Worm (Caenorhabditis elegans) whole organism, L3 larva: Measurements from ENCODE around the gene spd-3.

Source experiments
- R02D3.7 ChIP-seq: fragments of 150-350 bp; optimal IDR thresholded peaks from 2 replicates; lab custom pipeline; 2014; ENCODE audit warnings: missing biosample characterization, missing genetic modification characterization
- ZK546.5 ChIP-seq: sonication (generic microtip); optimal IDR thresholded peaks from 2 replicates; lab custom pipeline; 2017; ENCODE audit warnings: missing biosample characterization, missing genetic modification characterization
- aly-2 ChIP-seq: fragments of 150-350 bp; optimal IDR thresholded peaks from 2 replicates; lab custom pipeline; 2014; ENCODE audit warnings: missing biosample characterization, missing genetic modification characterization
- ama-1 ChIP-seq: fragments of 150-350 bp; optimal IDR thresholded peaks from 2 replicates; lab custom pipeline; 2018
- ceh-16 ChIP-seq: sonication (generic microtip); optimal IDR thresholded peaks from 2 replicates; lab custom pipeline; 2017; ENCODE audit warnings: missing biosample characterization, missing genetic modification characterization
- ceh-28 ChIP-seq: fragments of 150-350 bp; optimal IDR thresholded peaks from 2 replicates; lab custom pipeline; 2014; ENCODE audit warnings: missing biosample characterization, missing genetic modification reagents, missing genetic modification characterization
- ceh-82 ChIP-seq: fragments of 150-350 bp; optimal IDR thresholded peaks from 2 replicates; lab custom pipeline; 2014; ENCODE audit warnings: missing biosample characterization, missing genetic modification characterization
- ceh-9 ChIP-seq: sonication (generic microtip); optimal IDR thresholded peaks from 2 replicates; lab custom pipeline; 2018; ENCODE audit warnings: missing biosample characterization, missing genetic modification characterization
- daf-12 ChIP-seq: fragments of 150-350 bp; optimal IDR thresholded peaks from 2 replicates; lab custom pipeline; 2014; ENCODE audit warnings: missing biosample characterization, missing genetic modification reagents, missing genetic modification characterization
- egl-27 ChIP-seq: sonication (generic microtip); optimal IDR thresholded peaks from 4 replicates; lab custom pipeline; 2017; ENCODE audit warnings: missing biosample characterization, missing genetic modification reagents, missing genetic modification characterization
- egl-5 ChIP-seq: fragments of 150-350 bp; optimal IDR thresholded peaks from 2 replicates; lab custom pipeline; 2017; ENCODE audit warnings: missing biosample characterization, missing genetic modification reagents, missing genetic modification characterization, inconsistent platforms
- elt-1 ChIP-seq: fragments of 150-350 bp; optimal IDR thresholded peaks from 2 replicates; lab custom pipeline; 2014; ENCODE audit warnings: missing biosample characterization, missing genetic modification characterization
- elt-2 ChIP-seq: sonication (generic microtip); optimal IDR thresholded peaks from 2 replicates; lab custom pipeline; 2016; ENCODE audit warnings: missing genetic modification reagents, mild to moderate bottlenecking, missing genetic modification characterization, missing compliant biosample characterization
- elt-3 ChIP-seq, 3 experiments: fragments of 150-350 bp in 1 of 3; sonication (generic microtip) in 2 of 3; optimal IDR thresholded peaks; 2 replicates in 2 of 3; 4 replicates in 1 of 3; lab custom pipeline; 2014 to 2017; ENCODE audit warnings: missing biosample characterization in 3 of 3, missing genetic modification characterization in 3 of 3
- eor-1 ChIP-seq, 2 experiments: fragments of 150-350 bp; optimal IDR thresholded peaks; 2 replicates each; lab custom pipeline; 2014 to 2018; ENCODE audit warnings: missing biosample characterization in 2 of 2, missing genetic modification characterization in 2 of 2
- fkh-10 ChIP-seq: sonication (generic microtip); optimal IDR thresholded peaks from 2 replicates; lab custom pipeline; 2017; ENCODE audit warnings: missing biosample characterization, missing genetic modification reagents, missing genetic modification characterization
- fkh-2 ChIP-seq: fragments of 150-350 bp; optimal IDR thresholded peaks from 2 replicates; lab custom pipeline; 2014; ENCODE audit warnings: missing biosample characterization, missing genetic modification reagents, missing genetic modification characterization
- fos-1 ChIP-seq: fragments of 150-350 bp; optimal IDR thresholded peaks from 2 replicates; lab custom pipeline; 2014; ENCODE audit warnings: missing biosample characterization, missing genetic modification characterization
- hmg-11 ChIP-seq: sonication (generic microtip); optimal IDR thresholded peaks from 2 replicates; lab custom pipeline; 2016; ENCODE audit warnings: missing genetic modification characterization, missing compliant biosample characterization
- jun-1 ChIP-seq: fragments of 150-350 bp; optimal IDR thresholded peaks from 2 replicates; lab custom pipeline; 2014; ENCODE audit warnings: missing biosample characterization, missing genetic modification reagents, missing genetic modification characterization
- lin-15B ChIP-seq: fragments of 150-350 bp; optimal IDR thresholded peaks from 2 replicates; lab custom pipeline; 2014; ENCODE audit warnings: missing biosample characterization, missing genetic modification characterization
- lin-39 ChIP-seq: fragments of 150-350 bp; optimal IDR thresholded peaks from 2 replicates; lab custom pipeline; 2018; ENCODE audit warnings: missing biosample characterization, missing genetic modification reagents, missing genetic modification characterization
- lsy-12 ChIP-seq: sonication (generic microtip); optimal IDR thresholded peaks from 2 replicates; lab custom pipeline; 2016; ENCODE audit warnings: mild to moderate bottlenecking, missing genetic modification characterization, missing compliant biosample characterization
- mdl-1 ChIP-seq: fragments of 150-350 bp; optimal IDR thresholded peaks from 2 replicates; lab custom pipeline; 2014; ENCODE audit warnings: missing biosample characterization, missing genetic modification characterization
- mml-1 ChIP-seq: fragments of 150-350 bp; sonication (generic microtip); optimal IDR thresholded peaks from 3 replicates; lab custom pipeline; 2014; ENCODE audit warnings: missing biosample characterization, missing genetic modification characterization
- nfya-1 ChIP-seq: sonication (generic microtip); optimal IDR thresholded peaks from 2 replicates; lab custom pipeline; 2017; ENCODE audit warnings: missing genetic modification characterization, mild to moderate bottlenecking, missing compliant biosample characterization, antibody characterized with exemption, moderate library complexity; ENCODE audit not compliant: insufficient read depth
- nhr-11 ChIP-seq: fragments of 150-350 bp; optimal IDR thresholded peaks from 2 replicates; lab custom pipeline; 2014; ENCODE audit warnings: missing biosample characterization, missing genetic modification characterization
- nhr-12 ChIP-seq: fragments of 150-350 bp; optimal IDR thresholded peaks from 2 replicates; lab custom pipeline; 2014; ENCODE audit warnings: missing biosample characterization, missing genetic modification characterization
- nhr-23 ChIP-seq: fragments of 150-350 bp; optimal IDR thresholded peaks from 2 replicates; lab custom pipeline; 2014; ENCODE audit warnings: missing biosample characterization, missing genetic modification reagents, missing genetic modification characterization
- nhr-237 ChIP-seq: fragments of 150-350 bp; optimal IDR thresholded peaks from 2 replicates; lab custom pipeline; 2014; ENCODE audit warnings: missing biosample characterization, missing genetic modification characterization
- nhr-25 ChIP-seq: sonication (generic microtip); optimal IDR thresholded peaks from 2 replicates; lab custom pipeline; 2017; ENCODE audit warnings: missing biosample characterization, missing genetic modification characterization
- nhr-28 ChIP-seq: fragments of 150-350 bp; optimal IDR thresholded peaks from 2 replicates; lab custom pipeline; 2014; ENCODE audit warnings: missing biosample characterization, missing genetic modification characterization
- nhr-43 ChIP-seq: sonication (generic microtip); optimal IDR thresholded peaks from 2 replicates; lab custom pipeline; 2016; ENCODE audit warnings: mild to moderate bottlenecking, missing genetic modification characterization, missing compliant biosample characterization; ENCODE audit not compliant: poor library complexity, severe bottlenecking
- nhr-67 ChIP-seq: fragments of 150-350 bp; optimal IDR thresholded peaks from 2 replicates; lab custom pipeline; 2014; ENCODE audit warnings: missing biosample characterization, missing genetic modification characterization
- nhr-76 ChIP-seq: fragments of 150-350 bp; sonication (generic microtip); optimal IDR thresholded peaks from 5 replicates; lab custom pipeline; 2014; ENCODE audit warnings: missing biosample characterization, missing genetic modification characterization
- nhr-77 ChIP-seq: fragments of 150-350 bp; optimal IDR thresholded peaks from 2 replicates; lab custom pipeline; 2014; ENCODE audit warnings: missing biosample characterization, missing genetic modification characterization
- pha-4 ChIP-seq: fragments of 150-350 bp; optimal IDR thresholded peaks from 2 replicates; lab custom pipeline; 2014; ENCODE audit warnings: missing biosample characterization, missing genetic modification reagents, missing genetic modification characterization
- pqm-1 ChIP-seq: fragments of 150-350 bp; optimal IDR thresholded peaks from 2 replicates; lab custom pipeline; 2017; ENCODE audit warnings: missing biosample characterization, missing genetic modification characterization, inconsistent platforms
- sea-2 ChIP-seq: fragments of 150-350 bp; sonication (generic microtip); optimal IDR thresholded peaks from 4 replicates; lab custom pipeline; 2014; ENCODE audit warnings: missing biosample characterization, missing genetic modification reagents, missing genetic modification characterization
- skn-1 ChIP-seq: fragments of 150-350 bp; optimal IDR thresholded peaks from 2 replicates; lab custom pipeline; 2014; ENCODE audit warnings: missing biosample characterization, missing genetic modification characterization
- snpc-4 ChIP-seq: fragments of 150-350 bp; optimal IDR thresholded peaks from 2 replicates; lab custom pipeline; 2014; ENCODE audit warnings: missing biosample characterization, missing genetic modification characterization
- tbx-2 ChIP-seq: sonication (generic microtip); optimal IDR thresholded peaks from 2 replicates; lab custom pipeline; 2016; ENCODE audit warnings: mild to moderate bottlenecking, missing genetic modification characterization, missing compliant biosample characterization
- unc-39 ChIP-seq: sonication (generic microtip); optimal IDR thresholded peaks from 4 replicates; lab custom pipeline; 2017; ENCODE audit warnings: missing biosample characterization, missing genetic modification characterization
- unc-62 ChIP-seq: fragments of 150-350 bp; sonication (generic microtip); optimal IDR thresholded peaks from 4 replicates; lab custom pipeline; 2014; ENCODE audit warnings: missing biosample characterization, missing genetic modification reagents, missing genetic modification characterization
- zag-1 ChIP-seq: fragments of 150-350 bp; optimal IDR thresholded peaks from 2 replicates; lab custom pipeline; 2014; ENCODE audit warnings: missing biosample characterization, missing genetic modification characterization
- ztf-11 ChIP-seq: fragments of 150-350 bp; optimal IDR thresholded peaks from 2 replicates; lab custom pipeline; 2014; ENCODE audit warnings: missing biosample characterization, missing genetic modification characterization
- ztf-4 ChIP-seq: fragments of 150-350 bp; optimal IDR thresholded peaks from 2 replicates; lab custom pipeline; 2014; ENCODE audit warnings: missing biosample characterization, missing genetic modification characterization

The spd-3 gene

ce11 chrIV:6789950-6790349 is 27.4 kb downstream of the spd-3 start:
- TF ChIP-seq fos-1 (tag; lab: Kevin White, UChicago) (no peak), ceh-16 (tag; lab: Kevin White, UChicago) (no peak), mdl-1 (no peak), unc-62 (no peak), snpc-4 (tag; lab: Kevin White, UChicago) (no peak), hmg-11 (tag; lab: Kevin White, UChicago) (no peak), nhr-11 (tag; lab: Kevin White, UChicago) (no peak), skn-1 (tag; lab: Kevin White, UChicago) (no peak), lin-15B (no peak), R02D3.7 (tag; lab: Kevin White, UChicago) (no peak), aly-2 (tag; lab: Kevin White, UChicago) (no peak)
- TF ChIP-seq, all 47 proteins: peak for 0

- peak; percentile 70 for TF ChIP-seq R02D3.7 (tag; lab: Kevin White, UChicago)
- TF ChIP-seq aly-2 (tag; lab: Kevin White, UChicago): no peak
- no peak for TF ChIP-seq nhr-12 (tag; lab: Kevin White, UChicago)
- TF ChIP-seq nhr-77 (tag; lab: Kevin White, UChicago): peak; percentile 90
- TF ChIP-seq nhr-43 (tag; lab: Kevin White, UChicago): peak; percentile 66
- peak; percentile 98 for TF ChIP-seq nhr-25
- TF ChIP-seq fkh-10: peak; percentile 40
- peak; percentile 40 for TF ChIP-seq ceh-16 (tag; lab: Kevin White, UChicago)
- TF ChIP-seq elt-2: peak; percentile 74
- TF ChIP-seq lin-39 (tag; lab: Kevin White, UChicago): peak; percentile 98
- TF ChIP-seq sea-2: peak; percentile 41
- peak; percentile 97 for TF ChIP-seq nhr-23 (tag; lab: Kevin White, UChicago)
- peak; percentile 100 for TF ChIP-seq lin-15B
- peak; percentile 98 for TF ChIP-seq egl-5
- TF ChIP-seq mml-1 (tag; lab: Kevin White, UChicago): no peak
- TF ChIP-seq jun-1: peak; percentile 75
- no peak for TF ChIP-seq eor-1 (tag; optimal IDR thresholded peaks at IDR 0.05; lab: Kevin White, UChicago)
- TF ChIP-seq ztf-4 (tag; lab: Kevin White, UChicago): no peak
- TF ChIP-seq nhr-76 (tag; lab: Kevin White, UChicago): peak; percentile 58
- peak; percentile 92 for TF ChIP-seq snpc-4 (tag; lab: Kevin White, UChicago)
- no peak for TF ChIP-seq ZK546.5 (tag; lab: Kevin White, UChicago)
- TF ChIP-seq ama-1 (lab: Kevin White, UChicago): peak; percentile 36
- no peak for TF ChIP-seq fkh-2 (tag; lab: Kevin White, UChicago)
- peak; percentile 60 for TF ChIP-seq egl-27 (tag; lab: Kevin White, UChicago)
- TF ChIP-seq nfya-1 (tag; lab: Kevin White, UChicago): peak; percentile 97
- TF ChIP-seq elt-3 (tag; optimal IDR thresholded peaks at IDR 0.05; lab: Kevin White, UChicago): peak in 2 of 3 experiments; percentile 41 to 59
- peak; percentile 5 for TF ChIP-seq fos-1 (tag; lab: Kevin White, UChicago)
- peak; percentile 58 for TF ChIP-seq nhr-11 (tag; lab: Kevin White, UChicago)
- no peak for TF ChIP-seq nhr-237 (tag; lab: Kevin White, UChicago)
- peak; percentile 76 for TF ChIP-seq unc-62
- TF ChIP-seq ceh-82 (tag; lab: Kevin White, UChicago): peak; percentile 31
- TF ChIP-seq ztf-11 (tag; lab: Kevin White, UChicago): no peak
- TF ChIP-seq pha-4 (tag; lab: Kevin White, UChicago): peak; percentile 99
- TF ChIP-seq nhr-28 (tag; lab: Kevin White, UChicago): no peak
- peak; percentile 82 for TF ChIP-seq skn-1 (tag; lab: Kevin White, UChicago)
- no peak for TF ChIP-seq nhr-67
- peak; percentile 88 for TF ChIP-seq ceh-28 (tag; lab: Kevin White, UChicago)
- no peak for TF ChIP-seq daf-12 (tag; lab: Kevin White, UChicago)
- no peak for TF ChIP-seq zag-1
- peak; percentile 89 for TF ChIP-seq hmg-11 (tag; lab: Kevin White, UChicago)
- TF ChIP-seq unc-39 (tag; lab: Kevin White, UChicago): no peak
- TF ChIP-seq lsy-12: peak; percentile 83
- TF ChIP-seq pqm-1 (tag; lab: Kevin White, UChicago): peak; percentile 77
- peak; percentile 66 for TF ChIP-seq elt-1 (tag; lab: Kevin White, UChicago)
- no peak for TF ChIP-seq ceh-9
- peak; percentile 70 for TF ChIP-seq tbx-2 (tag; lab: Kevin White, UChicago)
- TF ChIP-seq mdl-1: no peak
Measured at ce11 chrIV:6790438-6791124, 28.1 kb downstream of the spd-3 start, which contains the start of the genes C17H12.2 and vha-8. TSS of gene C17H12.2 (minus strand) at chrIV:6790488. TSS of gene vha-8 (plus strand) at chrIV:6791074.
